Worm (Caenorhabditis elegans): Measurements from ENCODE around the gene T04C10.3.

- TF ChIP-seq med-1 (GFP tag; optimal IDR thresholded peaks at IDR 0.05; ENCODE audit: insufficient read depth) (peak; percentile 45), ref-1 (GFP tag; conservative IDR thresholded peaks at IDR 0.05) (peak; percentile 82)
Observed at ce11 chrX:14804706-14805105, 7.5 kb upstream of the T04C10.3 start.
